Worm (Caenorhabditis elegans) whole organism, L4 larva: ENCODE data around the gene clec-224.

Experiments
- F37D6.2 ChIP-seq: sonication (generic microtip); optimal IDR thresholded peaks from 2 replicates; lab custom pipeline; 2016; ENCODE audit warnings: mild to moderate bottlenecking, missing genetic modification characterization, missing compliant biosample characterization
- T20F7.1 ChIP-seq: fragments of 200-800 bp; sonication (Bioruptor generic); optimal IDR thresholded peaks from 2 replicates; lab custom pipeline; 2018; ENCODE audit warnings: mild to moderate bottlenecking, missing genetic modification characterization, missing compliant biosample characterization
- T26A8.4 ChIP-seq: fragments of 200-800 bp; sonication (Bioruptor generic); IDR thresholded peaks from 2 replicates; pipeline ENCODE4 v1.3.6; 2022; ENCODE audit warnings: missing genetic modification characterization, missing compliant biosample characterization
- Y48G9A.11 ChIP-seq: fragments of 200-800 bp; sonication (Bioruptor generic); IDR thresholded peaks from 2 replicates; pipeline ENCODE4 v1.3.6; 2022; ENCODE audit warnings: missing genetic modification reagents, missing genetic modification characterization, missing compliant biosample characterization
- aha-1 ChIP-seq: fragments of 150-350 bp; peaks from one replicate; lab custom pipeline; 2014; ENCODE audit warnings: missing biosample characterization, missing genetic modification characterization
- ceh-20 ChIP-seq: fragments of 200-800 bp; sonication (Bioruptor generic); IDR thresholded peaks from 2 replicates; pipeline ENCODE4 v1.3.6; 2022; ENCODE audit warnings: missing genetic modification reagents, missing genetic modification characterization, missing compliant biosample characterization
- ceh-32 ChIP-seq: sonication (generic microtip); optimal IDR thresholded peaks from 2 replicates; lab custom pipeline; 2016; ENCODE audit warnings: mild to moderate bottlenecking, missing genetic modification characterization, missing compliant biosample characterization; ENCODE audit not compliant: poor library complexity
- ceh-62 ChIP-seq: sonication (generic microtip); optimal IDR thresholded peaks from 2 replicates; lab custom pipeline; 2017; ENCODE audit warnings: missing biosample characterization, missing genetic modification characterization
- ces-1 ChIP-seq: fragments of 150-350 bp; sonication (generic microtip); optimal IDR thresholded peaks from 4 replicates; lab custom pipeline; 2014; ENCODE audit warnings: missing biosample characterization, missing genetic modification reagents, missing genetic modification characterization
- ctbp-1 ChIP-seq: fragments of 200-800 bp; sonication (Bioruptor generic); IDR thresholded peaks from 2 replicates; pipeline ENCODE4 v1.3.6; 2022; ENCODE audit warnings: missing genetic modification reagents, missing genetic modification characterization, missing compliant biosample characterization
- daf-12 ChIP-seq: fragments of 150-350 bp; optimal IDR thresholded peaks from 2 replicates; lab custom pipeline; 2014; ENCODE audit warnings: missing biosample characterization, missing genetic modification reagents, missing genetic modification characterization
- daf-19 ChIP-seq: fragments of 200-800 bp; sonication (Bioruptor generic); conservative IDR thresholded peaks from 2 replicates; pipeline ENCODE4 v1.3.6; 2022; ENCODE audit warnings: missing genetic modification characterization, missing compliant biosample characterization
- dmd-8 ChIP-seq: fragments of 200-800 bp; sonication (Bioruptor generic); IDR thresholded peaks from 2 replicates; pipeline ENCODE4 v1.3.6; 2022; ENCODE audit warnings: missing genetic modification characterization, missing compliant biosample characterization
- dve-1 ChIP-seq: sonication (generic microtip); optimal IDR thresholded peaks from 2 replicates; lab custom pipeline; 2017; ENCODE audit warnings: antibody characterized with exemption, mild to moderate bottlenecking, missing genetic modification characterization, missing compliant biosample characterization; ENCODE audit not compliant: insufficient read depth
- egl-43 ChIP-seq: fragments of 200-800 bp; sonication (Bioruptor generic); IDR thresholded peaks from 2 replicates; pipeline ENCODE4 v1.3.6; 2022; ENCODE audit warnings: missing genetic modification reagents, missing genetic modification characterization, missing compliant biosample characterization
- fkh-10 ChIP-seq: fragments of 150-350 bp; optimal IDR thresholded peaks from 2 replicates; lab custom pipeline; 2014; ENCODE audit warnings: missing biosample characterization, missing genetic modification reagents, missing genetic modification characterization
- fos-1 ChIP-seq: fragments of 150-350 bp; optimal IDR thresholded peaks from 2 replicates; lab custom pipeline; 2014; ENCODE audit warnings: missing biosample characterization, missing genetic modification characterization
- hlh-11 ChIP-seq: fragments of 200-800 bp; sonication (Bioruptor generic); optimal IDR thresholded peaks from 2 replicates; lab custom pipeline; 2018; ENCODE audit warnings: mild to moderate bottlenecking, missing genetic modification characterization, missing compliant biosample characterization
- hlh-30 ChIP-seq: sonication (generic microtip); optimal IDR thresholded peaks from 2 replicates; lab custom pipeline; 2017; ENCODE audit warnings: antibody characterized with exemption, mild to moderate bottlenecking, missing genetic modification characterization, missing compliant biosample characterization; ENCODE audit not compliant: insufficient read depth
- hmg-1.1 ChIP-seq: fragments of 200-800 bp; sonication (Bioruptor generic); IDR thresholded peaks from 2 replicates; pipeline ENCODE4 v1.3.6; 2022; ENCODE audit warnings: missing genetic modification reagents, missing genetic modification characterization, missing compliant biosample characterization
- jun-1 ChIP-seq: fragments of 150-350 bp; optimal IDR thresholded peaks from 2 replicates; lab custom pipeline; 2014; ENCODE audit warnings: missing biosample characterization, missing genetic modification reagents, missing genetic modification characterization
- lim-7 ChIP-seq: fragments of 200-800 bp; sonication (Bioruptor generic); IDR thresholded peaks from 2 replicates; pipeline ENCODE4 v1.3.6; 2022; ENCODE audit warnings: missing genetic modification characterization, missing compliant biosample characterization
- lin-1 ChIP-seq: fragments of 200-800 bp; sonication (Bioruptor generic); IDR thresholded peaks from 2 replicates; pipeline ENCODE4 v1.3.6; 2022; ENCODE audit warnings: missing genetic modification reagents, missing genetic modification characterization, missing compliant biosample characterization
- lin-29 ChIP-seq: fragments of 200-800 bp; sonication (Bioruptor generic); IDR thresholded peaks from 2 replicates; pipeline ENCODE4 v1.3.6; 2022; ENCODE audit warnings: missing genetic modification reagents, missing genetic modification characterization, missing compliant biosample characterization
- lir-3 ChIP-seq: sonication (generic microtip); optimal IDR thresholded peaks from 2 replicates; lab custom pipeline; 2016; ENCODE audit warnings: mild to moderate bottlenecking, missing genetic modification characterization, missing compliant biosample characterization
- lsy-2 ChIP-seq, 2 experiments: fragments of 150-350 bp in 1 of 2; sonication (generic microtip) in 1 of 2; optimal IDR thresholded peaks; 2 replicates each; lab custom pipeline; 2014 to 2017; ENCODE audit warnings: missing biosample characterization in 2 of 2, missing genetic modification characterization in 2 of 2
- madf-5 ChIP-seq, 2 experiments: fragments of 200-800 bp; sonication (Bioruptor generic); IDR thresholded peaks; 2 replicates each; pipeline ENCODE4 v1.3.6; 2022; ENCODE audit warnings: missing compliant biosample characterization in 2 of 2, missing genetic modification characterization in 2 of 2
- mdl-1 ChIP-seq, 2 experiments: fragments of 150-350 bp in 1 of 2; sonication (generic microtip) in 1 of 2; optimal IDR thresholded peaks; 2 replicates each; lab custom pipeline; 2014 to 2017; ENCODE audit warnings: missing biosample characterization in 2 of 2, missing genetic modification characterization in 2 of 2
- mes-2 ChIP-seq: sonication (generic microtip); optimal IDR thresholded peaks from 2 replicates; lab custom pipeline; 2016; ENCODE audit warnings: missing genotype, mild to moderate bottlenecking, missing genetic modification characterization, missing compliant biosample characterization; ENCODE audit not compliant: poor library complexity, severe bottlenecking
- nhr-11 ChIP-seq: fragments of 150-350 bp; optimal IDR thresholded peaks from 2 replicates; lab custom pipeline; 2014; ENCODE audit warnings: missing biosample characterization, missing genetic modification characterization
- nhr-111 ChIP-seq: fragments of 200-800 bp; sonication (Bioruptor generic); optimal IDR thresholded peaks from 2 replicates; lab custom pipeline; 2018; ENCODE audit warnings: mild to moderate bottlenecking, missing genetic modification characterization, missing compliant biosample characterization
- nhr-28 ChIP-seq: fragments of 150-350 bp; optimal IDR thresholded peaks from 2 replicates; lab custom pipeline; 2014; ENCODE audit warnings: missing biosample characterization, missing genetic modification characterization
- nhr-41 ChIP-seq: fragments of 200-800 bp; sonication (Bioruptor generic); IDR thresholded peaks from 2 replicates; pipeline ENCODE4 v1.3.6; 2022; ENCODE audit warnings: missing genetic modification reagents, missing genetic modification characterization, missing compliant biosample characterization
- nhr-6 ChIP-seq: fragments of 150-350 bp; optimal IDR thresholded peaks from 2 replicates; lab custom pipeline; 2014; ENCODE audit warnings: missing biosample characterization, missing genetic modification characterization
- pha-4 ChIP-seq, 2 experiments: fragments of 150-350 bp in 1 of 2; fragments of 200-800 bp in 1 of 2; sonication (Bioruptor generic) in 1 of 2; IDR thresholded peaks in 1 of 2; optimal IDR thresholded peaks in 1 of 2; 2 replicates each; pipeline versions ENCODE4 v1.3.6 to Lab custom; 2014 to 2022; ENCODE audit warnings: missing genetic modification characterization in 2 of 2, missing genetic modification reagents in 2 of 2, missing biosample characterization in 1 of 2, missing compliant biosample characterization in 1 of 2
- php-3 ChIP-seq: fragments of 200-800 bp; sonication (Bioruptor generic); IDR thresholded peaks from 2 replicates; pipeline ENCODE4 v1.3.6; 2022; ENCODE audit warnings: missing genetic modification reagents, missing genetic modification characterization, missing compliant biosample characterization
- pqm-1 ChIP-seq: sonication (generic microtip); optimal IDR thresholded peaks from 2 replicates; lab custom pipeline; 2017; ENCODE audit warnings: missing biosample characterization, missing genetic modification characterization
- rbr-2 ChIP-seq: sonication (generic microtip); optimal IDR thresholded peaks from 2 replicates; lab custom pipeline; 2016; ENCODE audit warnings: missing genotype, missing genetic modification characterization, missing compliant biosample characterization
- sdz-12 ChIP-seq: fragments of 200-800 bp; sonication (Bioruptor generic); optimal IDR thresholded peaks from 2 replicates; lab custom pipeline; 2018; ENCODE audit warnings: mild to moderate bottlenecking, missing genetic modification characterization, missing compliant biosample characterization
- set-16 ChIP-seq: fragments of 200-800 bp; sonication (Bioruptor generic); IDR thresholded peaks from 2 replicates; pipeline ENCODE4 v1.3.6; 2022; ENCODE audit warnings: missing genetic modification reagents, missing genetic modification characterization, missing compliant biosample characterization
- spr-1 ChIP-seq: sonication (generic microtip); optimal IDR thresholded peaks from 2 replicates; lab custom pipeline; 2016; ENCODE audit warnings: mild to moderate bottlenecking, missing genetic modification characterization, missing compliant biosample characterization
- spr-3 ChIP-seq: fragments of 200-800 bp; sonication (Bioruptor generic); optimal IDR thresholded peaks from 2 replicates; lab custom pipeline; 2018; ENCODE audit warnings: mild to moderate bottlenecking, missing genetic modification characterization, missing compliant biosample characterization
- tag-97 ChIP-seq: fragments of 200-800 bp; sonication (Bioruptor generic); IDR thresholded peaks from 2 replicates; pipeline ENCODE4 v1.3.6; 2022; ENCODE audit warnings: missing genetic modification characterization, missing compliant biosample characterization
- tra-1 ChIP-seq: fragments of 200-800 bp; sonication (Bioruptor generic); IDR thresholded peaks from 2 replicates; pipeline ENCODE4 v1.3.6; 2022; ENCODE audit warnings: missing genetic modification reagents, missing genetic modification characterization, missing compliant biosample characterization

Gene clec-224

DNA sequence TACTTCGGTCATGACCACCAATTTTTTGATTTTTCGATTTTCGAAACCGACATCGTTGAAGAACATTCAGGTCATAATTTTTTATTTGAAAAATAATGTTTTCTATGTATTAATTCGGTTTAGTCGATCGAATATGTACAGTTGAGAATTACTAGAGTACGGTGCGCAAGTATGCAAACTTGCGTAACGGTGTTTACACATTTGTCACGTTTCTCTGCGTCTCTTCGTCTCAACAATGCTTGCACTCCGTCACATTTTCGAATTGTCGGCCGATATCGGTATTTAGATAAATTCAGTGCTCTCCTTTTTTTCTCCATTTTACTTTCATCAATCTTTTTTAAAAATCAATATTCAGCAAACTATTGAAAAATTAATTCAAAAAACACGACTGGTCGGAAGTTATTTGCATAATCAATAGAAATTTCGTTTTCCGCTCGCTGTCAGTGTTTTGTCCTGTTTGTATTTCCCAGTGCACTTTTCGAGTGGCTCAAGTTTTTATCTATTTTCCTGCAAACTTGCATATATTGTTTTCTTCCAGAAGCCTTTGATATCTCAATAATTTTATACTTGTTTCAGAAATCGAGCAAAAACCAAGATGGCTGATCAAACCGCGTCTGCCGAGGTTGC lies 11.8 kb upstream of the clec-224 start, which contains the start of gene dpy-30 (continued):
- TF ChIP-seq daf-19, result no peak
- peak; percentile 39 for TF ChIP-seq dve-1 (tag; lab: Kevin White, UChicago)
- no peak for TF ChIP-seq ces-1
- TF ChIP-seq T20F7.1, result peak; percentile 76
- no peak for TF ChIP-seq fkh-10 (GFP tag; lab: Kevin White, UChicago)
- TF ChIP-seq nhr-28 (tag; lab: Kevin White, UChicago), result peak; percentile 3
- TF ChIP-seq set-16, result no peak
- no peak for TF ChIP-seq T26A8.4 (GFP tag; lab: Robert Waterston, UW)
- no peak for TF ChIP-seq pha-4 (GFP tag; IDR thresholded peaks at IDR 0.05; lab: Robert Waterston, UW)
- TF ChIP-seq pha-4 (tag; optimal IDR thresholded peaks at IDR 0.05; lab: Kevin White, UChicago), result no peak
- peak; percentile 22 for TF ChIP-seq rbr-2 (tag; lab: Kevin White, UChicago)
- TF ChIP-seq ceh-32 (tag; lab: Kevin White, UChicago), result no peak
- TF ChIP-seq lsy-2 (tag; optimal IDR thresholded peaks at IDR 0.05; lab: Kevin White, UChicago), result peak; percentile 64 to 97
- no peak for TF ChIP-seq madf-5 (GFP tag; IDR thresholded peaks at IDR 0.05; lab: Robert Waterston, UW)
- no peak for TF ChIP-seq spr-3 (GFP tag; lab: Kevin White, UChicago)
- no peak for TF ChIP-seq aha-1 (tag; lab: Kevin White, UChicago)
- no peak for TF ChIP-seq lir-3 (tag; lab: Kevin White, UChicago)
- TF ChIP-seq jun-1, result no peak
- no peak for TF ChIP-seq php-3 (GFP tag; lab: Robert Waterston, UW)
- no peak for TF ChIP-seq lin-29
- no peak for TF ChIP-seq mdl-1 (tag; optimal IDR thresholded peaks at IDR 0.05; lab: Kevin White, UChicago)
- peak; percentile 77 for TF ChIP-seq mes-2 (tag; lab: Kevin White, UChicago)
- TF ChIP-seq F37D6.2 (tag; lab: Kevin White, UChicago), result no peak
- no peak for TF ChIP-seq fos-1 (tag; lab: Kevin White, UChicago)
- TF ChIP-seq nhr-6 (tag; lab: Kevin White, UChicago), result peak; percentile 84
- TF ChIP-seq nhr-111 (GFP tag; lab: Kevin White, UChicago), result no peak
- TF ChIP-seq lin-1, result no peak
- no peak for TF ChIP-seq tra-1
- 0 out of 2 replicates have a peak, but pooled peaks have one; percentile 43 for TF ChIP-seq hmg-1.1 (GFP tag; lab: Robert Waterston, UW)
- TF ChIP-seq hlh-30 (tag; lab: Kevin White, UChicago), result peak; percentile 84
- TF ChIP-seq, all 104 proteins: peak for 16

DNA sequence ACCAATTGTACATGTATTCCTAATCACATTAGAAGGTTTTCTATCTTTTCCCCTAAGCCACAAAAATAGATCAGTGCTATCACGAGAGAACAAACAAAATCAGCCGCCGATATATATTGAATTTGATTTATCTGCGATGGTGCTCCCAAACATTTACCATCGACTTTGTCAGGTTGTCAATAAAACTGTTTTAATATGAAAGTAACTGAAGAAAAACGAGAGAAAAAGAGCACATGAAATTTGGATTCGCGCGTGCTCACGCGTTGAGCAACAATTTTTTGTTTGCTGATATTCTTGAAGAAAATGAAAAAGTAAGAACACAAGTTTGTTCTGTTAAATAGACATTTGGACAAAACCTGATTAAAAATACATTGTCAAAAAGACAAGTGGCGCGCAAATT lies 9.6 kb upstream of the clec-224 start:
- TF ChIP-seq ctbp-1 (GFP tag; lab: Robert Waterston, UW) (no peak), dmd-8 (GFP tag; lab: Robert Waterston, UW) (no peak), tag-97 (GFP tag; lab: Robert Waterston, UW) (no peak), hlh-11 (tag; lab: Kevin White, UChicago) (no peak), lin-29 (no peak), fos-1 (tag; lab: Kevin White, UChicago) (no peak), sdz-12 (no peak), daf-12 (tag; lab: Kevin White, UChicago) (no peak)

ce11 chrV:12187344-12187743 lies 8.1 kb upstream of the clec-224 start, which contains the start of gene ZK863.8:
Gene ZK863.8, minus strand, starts transcription at chrV:12187516.
- TF ChIP-seq mes-2 (tag; lab: Kevin White, UChicago) (no peak), egl-43 (GFP tag; lab: Robert Waterston, UW) (no peak), sdz-12 (no peak), nhr-41 (no peak), nhr-11 (tag; lab: Kevin White, UChicago) (no peak), ceh-20 (GFP tag; lab: Robert Waterston, UW) (no peak), spr-1 (no peak), ceh-62 (tag; lab: Kevin White, UChicago) (no peak), pha-4 (GFP tag; IDR thresholded peaks at IDR 0.05; lab: Robert Waterston, UW) (no peak), pha-4 (tag; optimal IDR thresholded peaks at IDR 0.05; lab: Kevin White, UChicago) (no peak), Y48G9A.11 (GFP tag; lab: Robert Waterston, UW) (no peak), lim-7 (GFP tag; lab: Robert Waterston, UW) (no peak), daf-12 (tag; lab: Kevin White, UChicago) (no peak), pqm-1 (tag; lab: Kevin White, UChicago) (no peak)
